Fruit fly (Drosophila melanogaster) whole organism, embryonic: ENCODE data around the gene Drsl1.

Source experiments
- Bdp1 ChIP-seq: fragments of 200-800 bp; sonication (Bioruptor generic); optimal IDR thresholded peaks from 3 replicates; lab custom pipeline; 2016; ENCODE audit warnings: missing biosample characterization, missing genetic modification characterization
- BtbVII ChIP-seq: fragments of 200-800 bp; sonication (Bioruptor generic); optimal IDR thresholded peaks from 3 replicates; lab custom pipeline; 2017; ENCODE audit warnings: missing biosample characterization, mild to moderate bottlenecking, missing genetic modification characterization
- C15 ChIP-seq: fragments of 200-800 bp; sonication (Bioruptor generic); IDR thresholded peaks from 3 replicates; pipeline ENCODE4 v1.3.6; 2022; ENCODE audit warnings: missing biosample characterization, missing genetic modification characterization
- CG10565 ChIP-seq: fragments of 200-800 bp; sonication (Bioruptor generic); optimal IDR thresholded peaks from 3 replicates; lab custom pipeline; 2016; ENCODE audit warnings: missing biosample characterization, mild to moderate bottlenecking, missing genetic modification characterization
- CG12071 ChIP-seq: fragments of 200-800 bp; sonication (Bioruptor generic); optimal IDR thresholded peaks from 3 replicates; lab custom pipeline; 2018; ENCODE audit warnings: missing biosample characterization, mild to moderate bottlenecking, missing genetic modification characterization
- CG12299 ChIP-seq: fragments of 200-800 bp; sonication (Bioruptor generic); optimal IDR thresholded peaks from 2 replicates; lab custom pipeline; 2018; ENCODE audit warnings: missing biosample characterization, mild to moderate bottlenecking, missing genetic modification characterization
- CG13296 ChIP-seq: fragments of 200-800 bp; sonication (Bioruptor generic); optimal IDR thresholded peaks from 3 replicates; lab custom pipeline; 2018; ENCODE audit warnings: missing biosample characterization, mild to moderate bottlenecking, missing genetic modification characterization
- CG14014 ChIP-seq: fragments of 200-800 bp; sonication (Bioruptor generic); IDR thresholded peaks from 2 replicates; pipeline ENCODE4 v1.3.6; 2022; ENCODE audit warnings: missing biosample characterization, missing genetic modification characterization
- CG14441 ChIP-seq: fragments of 200-800 bp; sonication (Bioruptor generic); IDR thresholded peaks from 2 replicates; pipeline ENCODE4 v1.3.6; 2022; ENCODE audit warnings: missing biosample characterization, missing genetic modification characterization
- CG15011 ChIP-seq: fragments of 200-800 bp; sonication (Bioruptor generic); optimal IDR thresholded peaks from 3 replicates; lab custom pipeline; 2018; ENCODE audit warnings: missing biosample characterization, mild to moderate bottlenecking, missing genetic modification characterization
- CG15514 ChIP-seq: fragments of 200-800 bp; sonication (Bioruptor generic); optimal IDR thresholded peaks from 3 replicates; lab custom pipeline; 2017; ENCODE audit warnings: missing biosample characterization, missing genetic modification characterization, mild to moderate bottlenecking, moderate library complexity, missing genetic modification reagents
- CG16815 ChIP-seq: fragments of 200-800 bp; sonication (Bioruptor generic); optimal IDR thresholded peaks from 3 replicates; lab custom pipeline; 2017; ENCODE audit warnings: missing biosample characterization, mild to moderate bottlenecking, missing genetic modification characterization
- CG2116 ChIP-seq: fragments of 200-800 bp; sonication (Bioruptor generic); optimal IDR thresholded peaks from 3 replicates; lab custom pipeline; 2018; ENCODE audit warnings: missing biosample characterization, mild to moderate bottlenecking, missing genetic modification characterization
- CG30431 ChIP-seq: fragments of 200-800 bp; sonication (Bioruptor generic); optimal IDR thresholded peaks from 2 replicates; lab custom pipeline; 2017; ENCODE audit warnings: missing biosample characterization, missing genetic modification characterization
- CG34422 ChIP-seq: fragments of 200-800 bp; sonication (Bioruptor generic); IDR thresholded peaks from 3 replicates; pipeline ENCODE4 v1.3.6; 2022; ENCODE audit warnings: missing biosample characterization, missing genetic modification characterization
- CG42726 ChIP-seq: fragments of 200-800 bp; sonication (Bioruptor generic); IDR thresholded peaks from 2 replicates; pipeline ENCODE4 v1.3.6; 2022; ENCODE audit warnings: missing biosample characterization, missing genetic modification characterization; ENCODE audit not compliant: partially characterized antibody
- CG4730 ChIP-seq: fragments of 200-800 bp; sonication (Bioruptor generic); IDR thresholded peaks from 2 replicates; pipeline ENCODE4 v1.3.6; 2022; ENCODE audit warnings: missing biosample characterization, missing genetic modification characterization
- CG5953 ChIP-seq: fragments of 200-800 bp; sonication (Bioruptor generic); IDR thresholded peaks from 2 replicates; pipeline ENCODE4 v1.3.6; 2022; ENCODE audit warnings: missing biosample characterization, missing genetic modification characterization
- CG7745 ChIP-seq: fragments of 200-800 bp; sonication (Bioruptor generic); optimal IDR thresholded peaks from 2 replicates; lab custom pipeline; 2018; ENCODE audit warnings: missing biosample characterization, mild to moderate bottlenecking, missing genetic modification characterization, moderate library complexity
- CG9437 ChIP-seq: fragments of 200-800 bp; sonication (Bioruptor generic); optimal IDR thresholded peaks from 2 replicates; lab custom pipeline; 2018; ENCODE audit warnings: missing biosample characterization, mild to moderate bottlenecking, missing genetic modification characterization
- D ChIP-seq, 2 experiments: fragments of 200-800 bp in 1 of 2; fragments of >200 bp in 1 of 2; sonication (Bioruptor generic) in 1 of 2; optimal IDR thresholded peaks; 2 replicates in 1 of 2; 3 replicates in 1 of 2; lab custom pipeline; 2017; ENCODE audit warnings: mild to moderate bottlenecking in 1 of 2, missing biosample characterization in 1 of 2, missing genetic modification characterization in 1 of 2, missing genetic modification reagents in 1 of 2
- ERR ChIP-seq: fragments of 200-800 bp; sonication (Bioruptor generic); optimal IDR thresholded peaks from 2 replicates; lab custom pipeline; 2016; ENCODE audit warnings: missing biosample characterization, missing genetic modification characterization
- H15 ChIP-seq: fragments of 200-800 bp; sonication (Bioruptor generic); IDR thresholded peaks from 3 replicates; pipeline ENCODE4 v1.3.6; 2022; ENCODE audit warnings: missing biosample characterization, missing genetic modification characterization
- HHEX ChIP-seq: fragments of 200-800 bp; sonication (Bioruptor generic); optimal IDR thresholded peaks from 3 replicates; lab custom pipeline; 2017; ENCODE audit warnings: missing biosample characterization, mild to moderate bottlenecking, missing genetic modification characterization, missing genetic modification reagents
- HLHmδ ChIP-seq: fragments of 200-800 bp; sonication (Bioruptor generic); optimal IDR thresholded peaks from 2 replicates; lab custom pipeline; 2018; ENCODE audit warnings: missing biosample characterization, mild to moderate bottlenecking, missing genetic modification characterization, moderate library complexity
- Hmx ChIP-seq: fragments of 200-800 bp; sonication (Bioruptor generic); optimal IDR thresholded peaks from 2 replicates; lab custom pipeline; 2016; ENCODE audit warnings: missing biosample characterization, missing genetic modification characterization
- Med ChIP-seq: fragments of 200-800 bp; sonication (Bioruptor generic); peaks from one replicate; lab custom pipeline; 2016; ENCODE audit warnings: missing biosample characterization, missing genetic modification characterization, mild to moderate bottlenecking, inconsistent platforms, moderate library complexity
- Pdp1 ChIP-seq, 2 experiments: fragments of 200-800 bp; sonication (Bioruptor generic); optimal IDR thresholded peaks; 3 replicates each; lab custom pipeline; 2016; ENCODE audit warnings: missing biosample characterization in 2 of 2, missing genetic modification characterization in 2 of 2, mild to moderate bottlenecking in 1 of 2, moderate library complexity in 1 of 2
- Sry-δ ChIP-seq: fragments of 200-800 bp; sonication (Bioruptor generic); optimal IDR thresholded peaks from 2 replicates; lab custom pipeline; 2016; ENCODE audit warnings: missing biosample characterization, missing genetic modification characterization
- Trl ChIP-seq, 3 experiments: fragments of >200 bp in 2 of 3; fragments of 200-800 bp in 1 of 3; sonication (Bioruptor generic) in 1 of 3; optimal IDR thresholded peaks; 2 replicates in 1 of 3; 3 replicates in 2 of 3; lab custom pipeline; 2016 to 2017; ENCODE audit warnings: missing biosample characterization in 1 of 3, missing genetic modification characterization in 1 of 3
- YL-1 ChIP-seq: fragments of 200-800 bp; sonication (Bioruptor generic); optimal IDR thresholded peaks from 3 replicates; lab custom pipeline; 2017; ENCODE audit warnings: missing biosample characterization, mild to moderate bottlenecking, missing genetic modification characterization
- abd-A ChIP-seq: fragments of 200-800 bp; sonication (Bioruptor generic); optimal IDR thresholded peaks from 3 replicates; lab custom pipeline; 2019; ENCODE audit warnings: missing biosample characterization, mild to moderate bottlenecking, missing genetic modification characterization, moderate library complexity
- ac ChIP-seq: fragments of 200-800 bp; sonication (Bioruptor generic); optimal IDR thresholded peaks from 3 replicates; lab custom pipeline; 2017; ENCODE audit warnings: missing biosample characterization, mild to moderate bottlenecking, missing genetic modification characterization
- bigmax ChIP-seq: fragments of 200-800 bp; sonication (Bioruptor generic); optimal IDR thresholded peaks from 2 replicates; lab custom pipeline; 2018; ENCODE audit warnings: missing biosample characterization, mild to moderate bottlenecking, missing genetic modification characterization
- bowl ChIP-seq: fragments of 200-800 bp; sonication (Bioruptor generic); IDR thresholded peaks from 2 replicates; pipeline ENCODE4 v1.3.6; 2022; ENCODE audit warnings: missing biosample characterization, missing genetic modification characterization
- br ChIP-seq: fragments of >200 bp; optimal IDR thresholded peaks from 2 replicates; lab custom pipeline; 2017
- crol ChIP-seq: fragments of 200-800 bp; sonication (Bioruptor generic); IDR thresholded peaks from 2 replicates; pipeline ENCODE4 v1.3.6; 2022; ENCODE audit warnings: missing biosample characterization, missing genetic modification characterization
- dimm ChIP-seq: fragments of 200-800 bp; sonication (Bioruptor generic); IDR thresholded peaks from 2 replicates; pipeline ENCODE4 v1.3.6; 2022; ENCODE audit warnings: missing biosample characterization, missing genetic modification characterization
- ftz-f1 ChIP-seq: fragments of 200-800 bp; sonication (Bioruptor generic); optimal IDR thresholded peaks from 2 replicates; lab custom pipeline; 2016; ENCODE audit warnings: missing biosample characterization, missing genetic modification characterization
- gro ChIP-seq: fragments of 200-800 bp; sonication (Bioruptor generic); optimal IDR thresholded peaks from 2 replicates; lab custom pipeline; 2016; ENCODE audit warnings: missing biosample characterization, missing genetic modification characterization
- gt ChIP-seq: fragments of 200-800 bp; sonication (Bioruptor generic); IDR thresholded peaks from 2 replicates; pipeline ENCODE4 v1.3.6; 2022; ENCODE audit warnings: missing biosample characterization, missing genetic modification characterization
- nom ChIP-seq: fragments of 200-800 bp; sonication (Bioruptor generic); optimal IDR thresholded peaks from 2 replicates; lab custom pipeline; 2017; ENCODE audit warnings: missing biosample characterization, missing genetic modification characterization, mild to moderate bottlenecking, moderate library complexity, missing genetic modification reagents
- oc ChIP-seq: fragments of 200-800 bp; sonication (Bioruptor generic); optimal IDR thresholded peaks from 2 replicates; lab custom pipeline; 2018; ENCODE audit warnings: missing biosample characterization, mild to moderate bottlenecking, missing genetic modification characterization, moderate library complexity
- org-1 ChIP-seq: fragments of 200-800 bp; sonication (Bioruptor generic); optimal IDR thresholded peaks from 2 replicates; lab custom pipeline; 2017; ENCODE audit warnings: missing biosample characterization, missing genetic modification characterization
- p53 ChIP-seq: fragments of 200-800 bp; sonication (Bioruptor generic); optimal IDR thresholded peaks from 2 replicates; lab custom pipeline; 2016; ENCODE audit warnings: missing biosample characterization, missing genetic modification characterization
- pum ChIP-seq: fragments of 200-800 bp; sonication (Bioruptor generic); optimal IDR thresholded peaks from 2 replicates; lab custom pipeline; 2016; ENCODE audit warnings: missing biosample characterization, missing genetic modification characterization
- rib ChIP-seq: fragments of 200-800 bp; sonication (Bioruptor generic); IDR thresholded peaks from 2 replicates; pipeline ENCODE4 v1.3.6; 2022; ENCODE audit warnings: missing biosample characterization, missing genetic modification characterization
- salm ChIP-seq: fragments of 200-800 bp; sonication (Bioruptor generic); optimal IDR thresholded peaks from 2 replicates; lab custom pipeline; 2018; ENCODE audit warnings: missing biosample characterization, mild to moderate bottlenecking, missing genetic modification characterization
- sens-2 ChIP-seq: fragments of 200-800 bp; sonication (Bioruptor generic); IDR thresholded peaks from 2 replicates; pipeline ENCODE4 v1.3.6; 2022; ENCODE audit warnings: missing biosample characterization, missing genetic modification characterization
- shn ChIP-seq: fragments of 200-800 bp; sonication (Bioruptor generic); optimal IDR thresholded peaks from 3 replicates; lab custom pipeline; 2016; ENCODE audit warnings: missing biosample characterization, missing genetic modification characterization

Gene Drsl1

DNA sequence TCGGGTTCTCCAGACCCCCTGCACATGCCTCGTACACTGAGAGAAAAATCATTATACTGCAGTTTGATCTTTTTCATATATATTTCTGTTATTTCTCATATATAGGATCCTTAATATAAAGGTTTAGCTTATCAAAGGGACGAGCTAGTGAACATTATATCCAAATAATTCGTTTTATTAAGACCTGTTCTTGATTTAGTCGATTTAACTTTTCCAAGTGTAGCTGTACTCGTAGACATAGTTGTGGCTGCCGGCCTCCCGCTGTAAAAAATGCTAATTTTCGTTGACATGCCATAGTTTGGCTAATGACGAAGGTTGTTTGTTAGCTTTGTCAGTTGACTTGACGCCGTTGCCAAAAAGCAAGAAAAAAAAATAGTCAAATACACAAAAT, 46.9 kb upstream of the Drsl1 start (continued):
- TF ChIP-seq p53 (GFP tag; lab: Kevin White, UChicago) (peak; percentile 5), ac (peak; percentile 45), rib (GFP tag; lab: Robert Waterston, UW) (peak; percentile 60), HHEX (peak; percentile 81), salm (peak; percentile 80), CG12071 (GFP tag; lab: Kevin White, UChicago) (peak; percentile 70), gt (GFP tag; lab: Robert Waterston, UW) (no peak), bigmax (no peak), gro (GFP tag; lab: Kevin White, UChicago) (peak; percentile 85), CG2116 (GFP tag; lab: Kevin White, UChicago) (peak; percentile 53), CG14441 (GFP tag; lab: Robert Waterston, UW) (peak; percentile 87), bowl (0 out of 2 replicates have a peak, but pooled peaks have one; percentile 46), CG42726 (GFP tag; lab: Robert Waterston, UW) (no peak), br (lab: Kevin White, UChicago) (no peak), CG15011 (GFP tag; lab: Kevin White, UChicago) (peak; percentile 73), Sry-δ (GFP tag; lab: Kevin White, UChicago) (peak; percentile 31), D (optimal IDR thresholded peaks at IDR 0.05; lab: Kevin White, UChicago) (no peak), D (GFP tag; optimal IDR thresholded peaks at IDR 0.05; lab: Kevin White, UChicago) (peak; percentile 79), BtbVII (GFP tag; lab: Kevin White, UChicago) (peak; percentile 81), YL-1 (GFP tag; lab: Kevin White, UChicago) (peak; percentile 33), Trl (optimal IDR thresholded peaks at IDR 0.05; lab: Kevin White, UChicago) (no peak), Trl (GFP tag; optimal IDR thresholded peaks at IDR 0.05; lab: Kevin White, UChicago) (peak; percentile 75), abd-A (tag; lab: Kevin White, UChicago) (no peak), Med (peak; percentile 97), C15 (GFP tag; lab: Robert Waterston, UW) (peak; percentile 78; the same call in 2 of the 3 replicates), CG16815 (GFP tag; lab: Kevin White, UChicago) (peak; percentile 78), crol (no peak), CG13296 (GFP tag; lab: Kevin White, UChicago) (peak; percentile 84), CG4730 (GFP tag; lab: Robert Waterston, UW) (peak; percentile 58; the same call in 1 of the 2 replicates), CG12299 (peak; percentile 76), HLHmδ (no peak), CG5953 (GFP tag; lab: Robert Waterston, UW) (peak; percentile 38; the same call in 1 of the 2 replicates), shn (GFP tag; lab: Kevin White, UChicago) (peak; percentile 8), nom (GFP tag; lab: Kevin White, UChicago) (peak; percentile 0), H15 (GFP tag; lab: Robert Waterston, UW) (peak; percentile 86), dimm (GFP tag; lab: Robert Waterston, UW) (peak; percentile 33; the same call in 1 of the 2 replicates), Pdp1 (GFP tag; optimal IDR thresholded peaks at IDR 0.05; lab: Kevin White, UChicago) (peak; percentile 71 to 87), CG30431 (GFP tag; lab: Kevin White, UChicago) (peak; percentile 61), CG10565 (GFP tag; lab: Kevin White, UChicago) (no peak), pum (GFP tag; lab: Kevin White, UChicago) (peak; percentile 69), sens-2 (GFP tag; lab: Robert Waterston, UW) (peak; percentile 83), CG15514 (GFP tag; lab: Kevin White, UChicago) (peak; percentile 71), ERR (peak; percentile 73), CG14014 (GFP tag; lab: Robert Waterston, UW) (peak; percentile 83), Bdp1 (GFP tag; lab: Kevin White, UChicago) (peak; percentile 61), Hmx (GFP tag; lab: Kevin White, UChicago) (peak; percentile 56), oc (tag; lab: Kevin White, UChicago) (peak; percentile 67), CG7745 (peak; percentile 41), CG34422 (peak; percentile 86), ftz-f1 (no peak), CG9437 (GFP tag; lab: Kevin White, UChicago) (peak; percentile 69), org-1 (peak; percentile 79)
